Fruit fly (Drosophila melanogaster): Measurements from ENCODE around the gene CrebA.
A peak's percentile ranks its signal among the peaks of the same experiment; 100 is the strongest.

The CrebA gene

dm6 chr3L:15538582-15539490 is 3.6 kb downstream of the CrebA start (continued):
- TF ChIP-seq HLH54F (GFP tag; optimal IDR thresholded peaks at IDR 0.05), result no peak
- TF ChIP-seq sens (GFP tag), result peak; percentile 45
- no peak for TF ChIP-seq cg (GFP tag; optimal IDR thresholded peaks at IDR 0.05)
- TF ChIP-seq CG13123 (GFP tag; optimal IDR thresholded peaks at IDR 0.05), result no peak
- TF ChIP-seq pum (GFP tag; optimal IDR thresholded peaks at IDR 0.05), result no peak
- no peak for TF ChIP-seq CG1602 (GFP tag; optimal IDR thresholded peaks at IDR 0.05)
- TF ChIP-seq BtbVII (GFP tag; optimal IDR thresholded peaks at IDR 0.05), result no peak
- no peak for TF ChIP-seq Awh (GFP tag; IDR thresholded peaks at IDR 0.05)
- no peak for TF ChIP-seq CG6175 (GFP tag; IDR thresholded peaks at IDR 0.05)
- TF ChIP-seq cwo (GFP tag; optimal IDR thresholded peaks at IDR 0.05), result peak; percentile 84
- no peak for TF ChIP-seq CG12155 (GFP tag; optimal IDR thresholded peaks at IDR 0.05)
- no peak for TF ChIP-seq Rx (GFP tag; IDR thresholded peaks at IDR 0.05)
- TF ChIP-seq CG14860 (GFP tag; IDR thresholded peaks at IDR 0.05; ENCODE audit: partially characterized antibody), result no peak
- no peak for TF ChIP-seq odd (GFP tag; optimal IDR thresholded peaks at IDR 0.05)
- peak; percentile 12 for TF ChIP-seq CG18599 (GFP tag; optimal IDR thresholded peaks at IDR 0.05)
- no peak for TF ChIP-seq CG31365 (tag; optimal IDR thresholded peaks at IDR 0.05)
- TF ChIP-seq peb (GFP tag; IDR thresholded peaks at IDR 0.05), result no peak
- no peak for TF ChIP-seq CG4854 (GFP tag; optimal IDR thresholded peaks at IDR 0.05)
- no peak for TF ChIP-seq Jarid2 (GFP tag; optimal IDR thresholded peaks at IDR 0.05)
- TF ChIP-seq Atf6 (GFP tag; IDR thresholded peaks at IDR 0.05), result no peak
- TF ChIP-seq Rfx (GFP tag; IDR thresholded peaks at IDR 0.05), result no peak
- TF ChIP-seq TFAM (GFP tag; optimal IDR thresholded peaks at IDR 0.05), result no peak
- no peak for TF ChIP-seq Oaz (GFP tag; IDR thresholded peaks at IDR 0.05)
- no peak for TF ChIP-seq CG1529 (GFP tag; optimal IDR thresholded peaks at IDR 0.05)
- TF ChIP-seq danr (GFP tag; IDR thresholded peaks at IDR 0.05), result no peak
- TF ChIP-seq Pdp1 (GFP tag; optimal IDR thresholded peaks at IDR 0.05), result peak in 1 of 2 experiments; percentile 35
- TF ChIP-seq Mes4 (GFP tag; optimal IDR thresholded peaks at IDR 0.05), result no peak
- TF ChIP-seq cad (GFP tag; optimal IDR thresholded peaks at IDR 0.05), result no peak
- no peak for TF ChIP-seq ci (GFP tag; IDR thresholded peaks at IDR 0.05)
- TF ChIP-seq mirr (GFP tag; optimal IDR thresholded peaks at IDR 0.05), result peak; percentile 41
- TF ChIP-seq CG10274 (GFP tag; optimal IDR thresholded peaks at IDR 0.05), result no peak
- TF ChIP-seq dmrt99B (tag; optimal IDR thresholded peaks at IDR 0.05), result peak; percentile 1
- no peak for TF ChIP-seq Xbp1 (GFP tag; optimal IDR thresholded peaks at IDR 0.05)
- no peak for TF ChIP-seq insv (GFP tag; optimal IDR thresholded peaks at IDR 0.05)
- no peak for TF ChIP-seq CG1832 (GFP tag; optimal IDR thresholded peaks at IDR 0.05)
- peak; percentile 35 for TF ChIP-seq sug (tag; optimal IDR thresholded peaks at IDR 0.05)
- no peak for TF ChIP-seq CG33213 (GFP tag; optimal IDR thresholded peaks at IDR 0.05)
- TF ChIP-seq gem (tag; optimal IDR thresholded peaks at IDR 0.05), result peak; percentile 22
- no peak for TF ChIP-seq CG10267 (tag; optimal IDR thresholded peaks at IDR 0.05)
- TF ChIP-seq CG34422 (GFP tag; IDR thresholded peaks at IDR 0.05), result peak; percentile 39; the same call in 1 of the 3 replicates
- no peak for TF ChIP-seq CG17612 (GFP tag; IDR thresholded peaks at IDR 0.05)
- TF ChIP-seq en (GFP tag; optimal IDR thresholded peaks at IDR 0.05), result no peak
- TF ChIP-seq CG10147 (GFP tag; optimal IDR thresholded peaks at IDR 0.05), result no peak
- TF ChIP-seq trh (GFP tag; optimal IDR thresholded peaks at IDR 0.05), result no peak
- no peak for TF ChIP-seq Drgx (GFP tag; IDR thresholded peaks at IDR 0.05)
- TF ChIP-seq chinmo (GFP tag; IDR thresholded peaks at IDR 0.05; ENCODE audit: partially characterized antibody), result 0 out of 4 replicates have a peak, but pooled peaks have one; percentile 20
- no peak for TF ChIP-seq Trl (optimal IDR thresholded peaks at IDR 0.05)
- TF ChIP-seq Trl (GFP tag; optimal IDR thresholded peaks at IDR 0.05), result no peak
- TF ChIP-seq CG15073 (GFP tag; optimal IDR thresholded peaks at IDR 0.05), result no peak
- no peak for TF ChIP-seq pb (GFP tag; optimal IDR thresholded peaks at IDR 0.05)

All from whole organism, embryonic.